Fruit fly (Drosophila melanogaster) whole organism, wandering third instar larva: ENCODE results near the gene CG8300.

Experiments
- Abd-B ChIP-seq: fragments of >200 bp; optimal IDR thresholded peaks from 2 replicates; lab custom pipeline; 2017; ENCODE audit warnings: missing biosample characterization, missing genetic modification characterization
- CG32264 ChIP-seq: fragments of 200-800 bp; sonication (Bioruptor generic); optimal IDR thresholded peaks from 2 replicates; lab custom pipeline; 2016; ENCODE audit warnings: missing biosample characterization, missing genetic modification characterization
- CG9705 ChIP-seq: fragments of 200-800 bp; sonication (Bioruptor generic); optimal IDR thresholded peaks from 2 replicates; lab custom pipeline; 2018; ENCODE audit warnings: missing biosample characterization, mild to moderate bottlenecking, missing genetic modification characterization
- CrebA ChIP-seq: fragments of 200-800 bp; sonication (Bioruptor generic); optimal IDR thresholded peaks from 2 replicates; lab custom pipeline; 2016; ENCODE audit warnings: missing biosample characterization, mild to moderate bottlenecking, missing genetic modification characterization, borderline replicate concordance
- Dfd ChIP-seq: fragments of >200 bp; optimal IDR thresholded peaks from 2 replicates; lab custom pipeline; 2017; ENCODE audit warnings: missing biosample characterization, missing genetic modification characterization
- Dif ChIP-seq: fragments of 200-275, 200-300 bp; sonication (Bioruptor generic); optimal IDR thresholded peaks from 2 replicates; lab custom pipeline; 2018; ENCODE audit warnings: missing biosample characterization, missing genetic modification characterization; ENCODE audit not compliant: partially characterized antibody
- GATAd ChIP-seq: sonication (Bioruptor generic); optimal IDR thresholded peaks from 2 replicates; lab custom pipeline; 2016; ENCODE audit warnings: missing biosample characterization, missing genetic modification characterization
- HLH106 ChIP-seq: fragments of 200-800 bp; optimal IDR thresholded peaks from 3 replicates; lab custom pipeline; 2019; ENCODE audit warnings: missing biosample characterization, mild to moderate bottlenecking, missing genetic modification characterization, moderate library complexity
- Hnf4 ChIP-seq: fragments of 200-800 bp; sonication (Bioruptor generic); optimal IDR thresholded peaks from 2 replicates; lab custom pipeline; 2016; ENCODE audit warnings: missing biosample characterization, mild to moderate bottlenecking, missing genetic modification characterization
- Hr78 ChIP-seq: fragments of >200 bp; optimal IDR thresholded peaks from 2 replicates; lab custom pipeline; 2017; ENCODE audit warnings: missing biosample characterization, missing genetic modification characterization
- Hr83 ChIP-seq: fragments of 200-300 bp; sonication (Bioruptor generic); optimal IDR thresholded peaks from 2 replicates; lab custom pipeline; 2016; ENCODE audit warnings: missing biosample characterization, mild to moderate bottlenecking, missing genetic modification characterization, moderate library complexity; ENCODE audit not compliant: poor library complexity, severe bottlenecking
- Jra ChIP-seq: sonication (Bioruptor generic); optimal IDR thresholded peaks from 2 replicates; lab custom pipeline; 2016; ENCODE audit warnings: missing biosample characterization, missing genetic modification characterization
- Mio ChIP-seq: sonication (Bioruptor generic); optimal IDR thresholded peaks from 2 replicates; lab custom pipeline; 2016; ENCODE audit warnings: missing biosample characterization, missing genetic modification characterization
- Myc ChIP-seq: fragments of >200 bp; optimal IDR thresholded peaks from 2 replicates; lab custom pipeline; 2017
- N ChIP-seq: fragments of >200 bp; optimal IDR thresholded peaks from 2 replicates; lab custom pipeline; 2018; ENCODE audit warnings: missing biosample characterization, missing external identifiers, missing genetic modification characterization
- OdsH ChIP-seq: fragments of 200-800 bp; sonication (Bioruptor generic); optimal IDR thresholded peaks from 2 replicates; lab custom pipeline; 2016; ENCODE audit warnings: missing biosample characterization, mild to moderate bottlenecking, missing genetic modification characterization
- Rel ChIP-seq, 2 experiments: fragments of 200-800 bp; sonication (Bioruptor generic) in 1 of 2; optimal IDR thresholded peaks; 2 replicates in 1 of 2; 3 replicates in 1 of 2; lab custom pipeline; 2016 to 2019; ENCODE audit warnings: mild to moderate bottlenecking in 2 of 2, missing biosample characterization in 2 of 2, missing genetic modification characterization in 2 of 2, moderate library complexity in 1 of 2
- Sp1 ChIP-seq: fragments of 200-800 bp; sonication (Bioruptor generic); optimal IDR thresholded peaks from 3 replicates; lab custom pipeline; 2019; ENCODE audit warnings: missing biosample characterization, mild to moderate bottlenecking, missing genetic modification characterization, moderate library complexity
- Vsx2 ChIP-seq: fragments of 200-300, 225-300 bp; sonication (Bioruptor generic); optimal IDR thresholded peaks from 2 replicates; lab custom pipeline; 2018; ENCODE audit warnings: missing biosample characterization, missing genetic modification characterization; ENCODE audit not compliant: partially characterized antibody
- br ChIP-seq: fragments of 200-800 bp; sonication (Bioruptor generic); optimal IDR thresholded peaks from 2 replicates; lab custom pipeline; 2016; ENCODE audit warnings: missing biosample characterization, missing genetic modification characterization
- brk ChIP-seq: fragments of 200-800 bp; sonication (Bioruptor generic); optimal IDR thresholded peaks from 2 replicates; lab custom pipeline; 2016; ENCODE audit warnings: missing biosample characterization, mild to moderate bottlenecking, missing genetic modification characterization
- dl ChIP-seq, 2 experiments: fragments of 175-275, 200-275 bp in 1 of 2; fragments of 200-275 bp in 1 of 2; sonication (Bioruptor generic); optimal IDR thresholded peaks; lab custom pipeline; 2018; ENCODE audit warnings: mild to moderate bottlenecking in 2 of 2, missing biosample characterization in 2 of 2, missing genetic modification characterization in 2 of 2, moderate library complexity in 2 of 2; ENCODE audit not compliant: partially characterized antibody in 2 of 2, insufficient read depth in 1 of 2
- dmrt93B ChIP-seq: fragments of 200-800 bp; sonication (Bioruptor generic); optimal IDR thresholded peaks from 2 replicates; lab custom pipeline; 2018; ENCODE audit warnings: missing biosample characterization, mild to moderate bottlenecking, missing genetic modification characterization
- dsf ChIP-seq: sonication (Bioruptor generic); optimal IDR thresholded peaks from 2 replicates; lab custom pipeline; 2016; ENCODE audit warnings: missing biosample characterization, missing genetic modification characterization, borderline replicate concordance
- ey ChIP-seq: fragments of 200-800 bp; sonication (Bioruptor generic); optimal IDR thresholded peaks from 2 replicates; lab custom pipeline; 2016; ENCODE audit warnings: missing biosample characterization, missing genetic modification characterization
- foxo ChIP-seq, 2 experiments: fragments of 200-800 bp; sonication (Bioruptor generic); optimal IDR thresholded peaks; 2 replicates in 1 of 2; 3 replicates in 1 of 2; lab custom pipeline; 2016 to 2017; ENCODE audit warnings: missing biosample characterization in 2 of 2, missing genetic modification characterization in 2 of 2
- fru ChIP-seq: fragments of 200-800 bp; sonication (Bioruptor generic); optimal IDR thresholded peaks from 3 replicates; lab custom pipeline; 2016; ENCODE audit warnings: missing biosample characterization, mild to moderate bottlenecking, missing genetic modification characterization
- h ChIP-seq: fragments of 200-800 bp; sonication (Bioruptor generic); optimal IDR thresholded peaks from 3 replicates; lab custom pipeline; 2016; ENCODE audit warnings: missing biosample characterization, mild to moderate bottlenecking, missing genetic modification characterization
- jim ChIP-seq: fragments of 175-275, 200-325 bp; sonication (Bioruptor generic); optimal IDR thresholded peaks from 2 replicates; lab custom pipeline; 2016; ENCODE audit warnings: missing biosample characterization, mild to moderate bottlenecking, missing genetic modification characterization
- lola ChIP-seq: fragments of >200 bp; optimal IDR thresholded peaks from 2 replicates; lab custom pipeline; 2017; ENCODE audit warnings: missing biosample characterization, missing genetic modification characterization
- pan ChIP-seq: fragments of >200 bp; optimal IDR thresholded peaks from 2 replicates; lab custom pipeline; 2017
- psq ChIP-seq: fragments of 200-800 bp; sonication (Bioruptor generic); optimal IDR thresholded peaks from 3 replicates; lab custom pipeline; 2017; ENCODE audit warnings: missing biosample characterization, mild to moderate bottlenecking, missing genetic modification characterization, moderate library complexity
- rgr ChIP-seq: fragments of 200-800 bp; sonication (Bioruptor generic); optimal IDR thresholded peaks from 3 replicates; lab custom pipeline; 2016; ENCODE audit warnings: missing biosample characterization, mild to moderate bottlenecking, missing genetic modification characterization
- sage ChIP-seq: fragments of 200-800 bp; sonication (Bioruptor generic); optimal IDR thresholded peaks from 2 replicates; lab custom pipeline; 2016; ENCODE audit warnings: missing biosample characterization, mild to moderate bottlenecking, missing genetic modification characterization
- sv ChIP-seq: fragments of 200-800 bp; sonication (Bioruptor generic); optimal IDR thresholded peaks from 3 replicates; lab custom pipeline; 2016; ENCODE audit warnings: missing biosample characterization, missing genetic modification characterization
- tai ChIP-seq: sonication (Bioruptor generic); optimal IDR thresholded peaks from 2 replicates; lab custom pipeline; 2016; ENCODE audit warnings: missing biosample characterization, missing genetic modification characterization
- usp ChIP-seq: fragments of >200 bp; optimal IDR thresholded peaks from 2 replicates; lab custom pipeline; 2017; ENCODE audit warnings: missing biosample characterization, missing genetic modification characterization
- woc ChIP-seq: sonication (Bioruptor generic); optimal IDR thresholded peaks from 2 replicates; lab custom pipeline; 2016; ENCODE audit warnings: missing biosample characterization, mild to moderate bottlenecking, missing genetic modification characterization

CG8300 gene

DNA sequence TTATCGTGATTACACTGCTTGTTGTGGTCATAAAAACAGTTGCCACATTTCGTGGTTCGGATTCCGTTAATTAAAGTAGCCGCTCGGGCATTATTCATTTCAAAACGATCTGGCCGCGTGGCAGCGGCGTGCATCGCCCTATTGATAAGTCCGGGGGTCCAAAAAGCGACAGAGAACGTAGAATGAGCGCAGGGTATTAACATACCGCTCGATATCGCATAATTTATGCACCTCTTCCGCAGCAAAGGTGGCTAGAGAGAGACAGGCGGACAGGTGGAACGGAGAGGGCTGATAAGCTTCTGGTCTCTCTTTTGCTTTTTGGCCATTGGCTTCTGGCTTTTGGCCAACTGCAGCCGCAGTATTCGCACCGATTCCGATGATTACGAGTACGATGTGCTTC, 36.6 kb upstream of the CG8300 start:
- TF ChIP-seq dl (GFP tag; optimal IDR thresholded peaks at IDR 0.05; lab: Kevin White, UChicago; ENCODE audit: insufficient read depth in 1 of 2, partially characterized antibody in 2 of 2) (peak in 1 of 2 experiments; percentile 35), woc (GFP tag; lab: Kevin White, UChicago) (no peak), pan (lab: Kevin White, UChicago) (no peak), Rel (GFP tag; optimal IDR thresholded peaks at IDR 0.05; lab: Kevin White, UChicago) (no peak), Rel (tag; optimal IDR thresholded peaks at IDR 0.05; lab: Kevin White, UChicago) (peak; percentile 54), CG32264 (GFP tag; lab: Kevin White, UChicago) (no peak), sage (GFP tag; lab: Kevin White, UChicago) (no peak), Dfd (GFP tag; lab: Kevin White, UChicago) (no peak)

DNA sequence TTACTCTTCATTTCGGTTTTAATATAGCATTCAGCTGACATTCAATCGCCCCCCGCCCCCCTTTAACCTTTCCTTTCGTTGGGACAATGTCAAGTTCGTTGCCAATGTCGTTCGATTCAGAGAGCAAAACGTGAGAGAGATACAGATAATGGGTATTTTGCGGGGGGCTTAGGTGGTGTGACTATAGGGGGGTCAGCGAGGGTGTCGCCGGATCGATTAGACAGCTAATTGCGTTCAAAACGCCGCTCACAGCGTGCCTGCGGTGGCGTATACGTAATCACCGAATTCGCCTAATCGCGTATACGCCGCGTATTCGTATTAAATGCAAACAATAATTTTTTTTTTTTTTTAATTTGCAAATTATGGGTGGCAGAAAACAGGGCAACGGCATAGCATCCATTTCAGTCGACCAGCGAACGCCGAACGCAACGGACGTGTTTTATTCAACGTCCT, 35.6 kb upstream of the CG8300 start, which contains the start of gene CG4607:
Gene CG4607 (plus strand): TSS at position 403 of the 453 bp plus-strand sequence.
- TF ChIP-seq Dif (GFP tag; lab: Kevin White, UChicago) (no peak), GATAd (GFP tag; lab: Kevin White, UChicago) (no peak), ey (no peak), CrebA (GFP tag; lab: Kevin White, UChicago) (no peak), Vsx2 (GFP tag; lab: Kevin White, UChicago) (no peak), dmrt93B (GFP tag; lab: Kevin White, UChicago) (no peak), CG32264 (GFP tag; lab: Kevin White, UChicago) (no peak), CG9705 (no peak), Dfd (GFP tag; lab: Kevin White, UChicago) (no peak), Abd-B (GFP tag; lab: Kevin White, UChicago) (no peak), sage (GFP tag; lab: Kevin White, UChicago) (no peak), Hr78 (GFP tag; lab: Kevin White, UChicago) (no peak), rgr (GFP tag; lab: Kevin White, UChicago) (peak; percentile 4), Jra (GFP tag; lab: Kevin White, UChicago) (no peak), sv (GFP tag; lab: Kevin White, UChicago) (no peak), dsf (GFP tag; lab: Kevin White, UChicago) (no peak), Hr83 (no peak), Sp1 (GFP tag; lab: Kevin White, UChicago) (no peak), Mio (GFP tag; lab: Kevin White, UChicago) (no peak), lola (GFP tag; lab: Kevin White, UChicago) (no peak), usp (GFP tag; lab: Kevin White, UChicago) (no peak), tai (GFP tag; lab: Kevin White, UChicago) (no peak), dl (GFP tag; optimal IDR thresholded peaks at IDR 0.05; lab: Kevin White, UChicago; ENCODE audit: insufficient read depth in 1 of 2, partially characterized antibody in 2 of 2) (no peak), jim (no peak), HLH106 (tag; lab: Kevin White, UChicago) (no peak), Myc (lab: Kevin White, UChicago) (no peak), fru (GFP tag; lab: Kevin White, UChicago) (no peak), brk (GFP tag; lab: Kevin White, UChicago) (no peak), woc (GFP tag; lab: Kevin White, UChicago) (peak; percentile 20), Hnf4 (no peak), N (GFP tag; lab: Kevin White, UChicago) (no peak), pan (lab: Kevin White, UChicago) (peak; percentile 16), foxo (GFP tag; optimal IDR thresholded peaks at IDR 0.05; lab: Kevin White, UChicago) (no peak), Rel (GFP tag; optimal IDR thresholded peaks at IDR 0.05; lab: Kevin White, UChicago) (no peak), Rel (tag; optimal IDR thresholded peaks at IDR 0.05; lab: Kevin White, UChicago) (peak; percentile 65), h (GFP tag; lab: Kevin White, UChicago) (peak; percentile 31), br (GFP tag; lab: Kevin White, UChicago) (peak; percentile 1), psq (no peak), OdsH (no peak)
